Worm (Caenorhabditis elegans): ENCODE measurements around the gene sri-42.

DNA sequence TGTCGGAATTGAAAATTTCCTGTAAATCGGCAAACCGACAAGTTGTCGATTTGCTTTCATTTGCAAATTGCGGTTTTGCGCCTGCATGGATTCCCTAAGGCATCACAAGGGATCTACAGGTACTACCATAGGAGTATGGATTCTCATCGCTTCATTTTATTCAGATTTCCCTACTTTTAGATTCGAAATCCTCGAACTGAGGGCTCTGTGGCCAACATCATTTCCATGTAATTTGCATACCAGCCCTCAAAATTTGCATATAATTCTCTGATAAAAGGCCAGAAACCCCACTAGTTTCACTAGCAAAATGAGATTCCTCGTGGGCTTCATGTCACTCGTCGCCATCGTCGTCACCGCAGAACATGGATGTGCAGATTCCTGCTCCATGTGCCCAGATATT, 30.4 kb downstream of the sri-42 start, which contains the start of gene Y25C1A.2:
- TF ChIP-seq nfya-1 (tag; optimal IDR thresholded peaks at IDR 0.05; ENCODE audit: borderline replicate concordance, insufficient read depth) (no peak), aptf-3 (GFP tag; IDR thresholded peaks at IDR 0.05) (no peak), cebp-1 (GFP tag; IDR thresholded peaks at IDR 0.05) (no peak), cebp-1 (tag; optimal IDR thresholded peaks at IDR 0.05) (no peak), sea-2 (GFP tag; IDR thresholded peaks at IDR 0.05) (no peak), F57A8.1 (GFP tag; optimal IDR thresholded peaks at IDR 0.05) (no peak), B0019.2 (GFP tag; conservative IDR thresholded peaks at IDR 0.05) (no peak)

Data from whole organism, young adult.